Fruit fly (Drosophila melanogaster): Measurements from ENCODE around the gene CG31445.

DNA sequence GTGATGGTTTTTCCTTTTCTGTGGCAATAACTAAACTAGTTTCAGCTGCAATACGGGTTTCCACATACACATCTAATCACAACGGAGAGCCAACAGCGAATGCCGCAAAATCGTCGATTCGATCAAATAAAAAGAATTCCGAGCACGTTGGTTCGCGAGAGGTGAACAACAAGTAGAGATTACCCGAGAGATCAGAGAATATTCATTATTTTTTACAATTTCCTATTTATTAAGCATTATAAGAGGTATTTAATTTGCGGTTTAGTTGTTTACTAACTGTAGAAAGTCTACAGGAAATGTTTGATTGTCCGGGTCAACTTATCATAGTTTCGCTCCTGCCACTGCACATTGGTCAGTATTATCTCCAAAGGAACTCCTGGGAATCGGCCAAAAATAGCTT lies 6.0 kb downstream of the CG31445 start, which contains the start of gene CG11951:
- no peak for TF ChIP-seq CG8478 (optimal IDR thresholded peaks at IDR 0.05)
- no peak for TF ChIP-seq CTCF (optimal IDR thresholded peaks at IDR 0.05)

Data from S2 (cell line).